Fruit fly (Drosophila melanogaster) whole organism, embryonic: ENCODE measurements around the gene CG8301.
A peak's percentile ranks its signal among the peaks of the same experiment; 100 is the strongest.

Experiments
- Abd-B ChIP-seq: fragments of 200-800 bp; sonication (Bioruptor generic); optimal IDR thresholded peaks from 2 replicates; lab custom pipeline; 2018; ENCODE audit warnings: missing biosample characterization, mild to moderate bottlenecking, missing genetic modification characterization, moderate library complexity
- Aef1 ChIP-seq: fragments of 200-800 bp; sonication (Bioruptor generic); IDR thresholded peaks from 3 replicates; pipeline ENCODE4 v1.3.6; 2022; ENCODE audit warnings: missing biosample characterization, missing genetic modification characterization
- CG10321 ChIP-seq: fragments of 200-800 bp; sonication (Bioruptor generic); IDR thresholded peaks from 2 replicates; pipeline ENCODE4 v1.3.6; 2022; ENCODE audit warnings: missing biosample characterization, missing genetic modification characterization
- CG11456 ChIP-seq: fragments of 200-800 bp; sonication (Bioruptor generic); IDR thresholded peaks from 3 replicates; pipeline ENCODE4 v1.3.6; 2022; ENCODE audit warnings: missing biosample characterization, missing genetic modification characterization
- CG13624 ChIP-seq: fragments of 200-800 bp; sonication (Bioruptor generic); optimal IDR thresholded peaks from 2 replicates; lab custom pipeline; 2016; ENCODE audit warnings: missing biosample characterization, missing genetic modification characterization
- CG15514 ChIP-seq: fragments of 200-800 bp; sonication (Bioruptor generic); optimal IDR thresholded peaks from 3 replicates; lab custom pipeline; 2017; ENCODE audit warnings: missing biosample characterization, missing genetic modification characterization, mild to moderate bottlenecking, moderate library complexity, missing genetic modification reagents
- CG15601 ChIP-seq: fragments of 200-800 bp; sonication (Bioruptor generic); optimal IDR thresholded peaks from 3 replicates; lab custom pipeline; 2019; ENCODE audit warnings: missing biosample characterization, mild to moderate bottlenecking, missing genetic modification characterization, moderate library complexity
- CG1603 ChIP-seq: fragments of 200-800 bp; sonication (Bioruptor generic); optimal IDR thresholded peaks from 2 replicates; lab custom pipeline; 2019; ENCODE audit warnings: missing biosample characterization, mild to moderate bottlenecking, missing genetic modification characterization, moderate library complexity
- CG16815 ChIP-seq: fragments of 200-800 bp; sonication (Bioruptor generic); optimal IDR thresholded peaks from 3 replicates; lab custom pipeline; 2017; ENCODE audit warnings: missing biosample characterization, mild to moderate bottlenecking, missing genetic modification characterization
- CG17612 ChIP-seq: fragments of 200-800 bp; sonication (Bioruptor generic); IDR thresholded peaks from 2 replicates; pipeline ENCODE4 v1.3.6; 2022; ENCODE audit warnings: missing biosample characterization, missing genetic modification characterization
- CG18011 ChIP-seq: fragments of 200-800 bp; sonication (Bioruptor generic); optimal IDR thresholded peaks from 2 replicates; lab custom pipeline; 2017; ENCODE audit warnings: missing biosample characterization, missing genetic modification characterization, mild to moderate bottlenecking, moderate library complexity, missing genotype
- CG18476 ChIP-seq: fragments of 200-800 bp; sonication (Bioruptor generic); optimal IDR thresholded peaks from 2 replicates; lab custom pipeline; 2016; ENCODE audit warnings: missing biosample characterization, mild to moderate bottlenecking, missing genetic modification characterization
- CG2129 ChIP-seq: fragments of 200-800 bp; sonication (Bioruptor generic); IDR thresholded peaks from 2 replicates; pipeline ENCODE4 v1.3.6; 2022; ENCODE audit warnings: missing biosample characterization, missing genetic modification characterization; ENCODE audit not compliant: partially characterized antibody
- CG30431 ChIP-seq: fragments of 200-800 bp; sonication (Bioruptor generic); optimal IDR thresholded peaks from 2 replicates; lab custom pipeline; 2017; ENCODE audit warnings: missing biosample characterization, missing genetic modification characterization
- CG31365 ChIP-seq: fragments of 200-800 bp; sonication (Bioruptor generic); optimal IDR thresholded peaks from 2 replicates; lab custom pipeline; 2018; ENCODE audit warnings: missing biosample characterization, mild to moderate bottlenecking, missing genetic modification characterization
- CG33557 ChIP-seq: fragments of 200-800 bp; sonication (Bioruptor generic); optimal IDR thresholded peaks from 2 replicates; lab custom pipeline; 2019; ENCODE audit warnings: missing biosample characterization, mild to moderate bottlenecking, missing genetic modification characterization, moderate library complexity
- CG42726 ChIP-seq: fragments of 200-800 bp; sonication (Bioruptor generic); IDR thresholded peaks from 2 replicates; pipeline ENCODE4 v1.3.6; 2022; ENCODE audit warnings: missing biosample characterization, missing genetic modification characterization; ENCODE audit not compliant: partially characterized antibody
- CG6654 ChIP-seq: fragments of 200-800 bp; sonication (Bioruptor generic); optimal IDR thresholded peaks from 2 replicates; lab custom pipeline; 2017; ENCODE audit warnings: missing biosample characterization, mild to moderate bottlenecking, missing genetic modification characterization
- CG8924 ChIP-seq: fragments of 200-800 bp; optimal IDR thresholded peaks from 3 replicates; lab custom pipeline; 2019; ENCODE audit warnings: missing biosample characterization, mild to moderate bottlenecking, missing genetic modification characterization, moderate library complexity
- D ChIP-seq, 2 experiments: fragments of 200-800 bp in 1 of 2; fragments of >200 bp in 1 of 2; sonication (Bioruptor generic) in 1 of 2; optimal IDR thresholded peaks; 2 replicates in 1 of 2; 3 replicates in 1 of 2; lab custom pipeline; 2017; ENCODE audit warnings: mild to moderate bottlenecking in 1 of 2, missing biosample characterization in 1 of 2, missing genetic modification characterization in 1 of 2, missing genetic modification reagents in 1 of 2
- Dfd ChIP-seq, 2 experiments: fragments of >200 bp; optimal IDR thresholded peaks; 2 replicates each; lab custom pipeline; 2017; ENCODE audit warnings: missing biosample characterization in 2 of 2, missing genetic modification characterization in 2 of 2
- Doc2 ChIP-seq: fragments of 200-800 bp; sonication (Bioruptor generic); IDR thresholded peaks from 2 replicates; pipeline ENCODE4 v1.3.6; 2022; ENCODE audit warnings: missing biosample characterization, missing genetic modification characterization
- Dp ChIP-seq: fragments of 200-800 bp; sonication (Bioruptor generic); optimal IDR thresholded peaks from 2 replicates; lab custom pipeline; 2018; ENCODE audit warnings: missing biosample characterization, mild to moderate bottlenecking, missing genetic modification characterization, moderate library complexity
- Fer1 ChIP-seq: fragments of 200-800 bp; sonication (Bioruptor generic); optimal IDR thresholded peaks from 2 replicates; lab custom pipeline; 2017; ENCODE audit warnings: missing biosample characterization, mild to moderate bottlenecking, missing genetic modification characterization
- H2.0 ChIP-seq: fragments of 200-800 bp; sonication (Bioruptor generic); IDR thresholded peaks from 2 replicates; pipeline ENCODE4 v1.3.6; 2022; ENCODE audit warnings: missing biosample characterization, missing genetic modification characterization
- Hmx ChIP-seq: fragments of 200-800 bp; sonication (Bioruptor generic); optimal IDR thresholded peaks from 2 replicates; lab custom pipeline; 2016; ENCODE audit warnings: missing biosample characterization, missing genetic modification characterization
- Mad ChIP-seq: fragments of 200-800 bp; sonication (Bioruptor generic); optimal IDR thresholded peaks from 2 replicates; lab custom pipeline; 2016; ENCODE audit warnings: missing biosample characterization, missing genetic modification characterization
- NK7.1 ChIP-seq: fragments of 200-800 bp; sonication (Bioruptor generic); optimal IDR thresholded peaks from 3 replicates; lab custom pipeline; 2016; ENCODE audit warnings: missing biosample characterization, missing genetic modification characterization
- Nf-YA ChIP-seq: fragments of 200-800 bp; sonication (Bioruptor generic); IDR thresholded peaks from 2 replicates; pipeline ENCODE4 v1.3.6; 2022; ENCODE audit warnings: missing biosample characterization, missing genetic modification characterization
- Poxn ChIP-seq: fragments of 200-800 bp; sonication (Bioruptor generic); IDR thresholded peaks from 2 replicates; pipeline ENCODE4 v1.3.6; 2022; ENCODE audit warnings: missing biosample characterization, missing genetic modification characterization
- Six4 ChIP-seq: fragments of 200-800 bp; sonication (Bioruptor generic); optimal IDR thresholded peaks from 2 replicates; lab custom pipeline; 2016; ENCODE audit warnings: missing biosample characterization, missing genetic modification characterization
- Sox102F ChIP-seq: fragments of 200-800 bp; sonication (Bioruptor generic); optimal IDR thresholded peaks from 2 replicates; lab custom pipeline; 2018; ENCODE audit warnings: missing biosample characterization, mild to moderate bottlenecking, missing genetic modification characterization, moderate library complexity
- danr ChIP-seq: fragments of 200-800 bp; sonication (Bioruptor generic); IDR thresholded peaks from 2 replicates; pipeline ENCODE4 v1.3.6; 2022; ENCODE audit warnings: missing biosample characterization, missing genetic modification characterization
- dati ChIP-seq: fragments of 200-800 bp; sonication (Bioruptor generic); IDR thresholded peaks from 2 replicates; pipeline ENCODE4 v1.3.6; 2022; ENCODE audit warnings: missing biosample characterization, missing genetic modification characterization
- gfzf ChIP-seq: fragments of 200-800 bp; sonication (Bioruptor generic); optimal IDR thresholded peaks from 2 replicates; lab custom pipeline; 2016; ENCODE audit warnings: missing biosample characterization, mild to moderate bottlenecking, missing genetic modification characterization, moderate library complexity
- ken ChIP-seq: fragments of 200-800 bp; sonication (Bioruptor generic); IDR thresholded peaks from 3 replicates; pipeline ENCODE4 v1.3.6; 2022; ENCODE audit warnings: missing biosample characterization, missing genetic modification characterization
- knrl ChIP-seq: fragments of 200-800 bp; sonication (Bioruptor generic); IDR thresholded peaks from 3 replicates; pipeline ENCODE4 v1.3.6; 2022; ENCODE audit warnings: missing biosample characterization, missing genetic modification characterization; ENCODE audit not compliant: partially characterized antibody
- lilli ChIP-seq: fragments of 200-800 bp; sonication (Bioruptor generic); optimal IDR thresholded peaks from 3 replicates; lab custom pipeline; 2016; ENCODE audit warnings: missing biosample characterization, missing genetic modification characterization
- lola ChIP-seq, 3 experiments: fragments of >200 bp in 2 of 3; fragments of 200-800 bp in 1 of 3; sonication (Bioruptor generic) in 1 of 3; optimal IDR thresholded peaks; 2 replicates each; lab custom pipeline; 2017 to 2019; ENCODE audit warnings: missing biosample characterization in 3 of 3, missing genetic modification characterization in 3 of 3, mild to moderate bottlenecking in 1 of 3, moderate library complexity in 1 of 3
- org-1 ChIP-seq: fragments of 200-800 bp; sonication (Bioruptor generic); optimal IDR thresholded peaks from 2 replicates; lab custom pipeline; 2017; ENCODE audit warnings: missing biosample characterization, missing genetic modification characterization
- run ChIP-seq: fragments of 200-800 bp; sonication (Bioruptor generic); optimal IDR thresholded peaks from 3 replicates; lab custom pipeline; 2018; ENCODE audit warnings: missing biosample characterization, mild to moderate bottlenecking, missing genetic modification characterization
- slp2 ChIP-seq: fragments of 200-800 bp; sonication (Bioruptor generic); optimal IDR thresholded peaks from 2 replicates; lab custom pipeline; 2016; ENCODE audit warnings: missing biosample characterization, missing genetic modification characterization
- sna ChIP-seq: fragments of 200-800 bp; sonication (Bioruptor generic); IDR thresholded peaks from 2 replicates; pipeline ENCODE4 v1.3.6; 2022; ENCODE audit warnings: missing biosample characterization, missing genetic modification characterization; ENCODE audit not compliant: partially characterized antibody
- sqz ChIP-seq: fragments of 200-800 bp; sonication (Bioruptor generic); optimal IDR thresholded peaks from 3 replicates; lab custom pipeline; 2018; ENCODE audit warnings: missing biosample characterization, mild to moderate bottlenecking, missing genetic modification characterization
- sr ChIP-seq: fragments of 200-800 bp; sonication (Bioruptor generic); IDR thresholded peaks from 3 replicates; pipeline ENCODE4 v1.3.6; 2022; ENCODE audit warnings: missing biosample characterization, missing genetic modification characterization
- vvl ChIP-seq: fragments of 200-800 bp; sonication (Bioruptor generic); IDR thresholded peaks from 2 replicates; pipeline ENCODE4 v1.3.6; 2022; ENCODE audit warnings: missing biosample characterization, missing genetic modification characterization
- wek ChIP-seq: fragments of 200-800 bp; sonication (Bioruptor generic); optimal IDR thresholded peaks from 3 replicates; lab custom pipeline; 2018; ENCODE audit warnings: missing biosample characterization, mild to moderate bottlenecking, missing genetic modification characterization, moderate library complexity
- zfh2 ChIP-seq: fragments of 200-800 bp; sonication (Bioruptor generic); optimal IDR thresholded peaks from 2 replicates; lab custom pipeline; 2016; ENCODE audit warnings: missing biosample characterization, missing genetic modification characterization

Gene CG8301

DNA sequence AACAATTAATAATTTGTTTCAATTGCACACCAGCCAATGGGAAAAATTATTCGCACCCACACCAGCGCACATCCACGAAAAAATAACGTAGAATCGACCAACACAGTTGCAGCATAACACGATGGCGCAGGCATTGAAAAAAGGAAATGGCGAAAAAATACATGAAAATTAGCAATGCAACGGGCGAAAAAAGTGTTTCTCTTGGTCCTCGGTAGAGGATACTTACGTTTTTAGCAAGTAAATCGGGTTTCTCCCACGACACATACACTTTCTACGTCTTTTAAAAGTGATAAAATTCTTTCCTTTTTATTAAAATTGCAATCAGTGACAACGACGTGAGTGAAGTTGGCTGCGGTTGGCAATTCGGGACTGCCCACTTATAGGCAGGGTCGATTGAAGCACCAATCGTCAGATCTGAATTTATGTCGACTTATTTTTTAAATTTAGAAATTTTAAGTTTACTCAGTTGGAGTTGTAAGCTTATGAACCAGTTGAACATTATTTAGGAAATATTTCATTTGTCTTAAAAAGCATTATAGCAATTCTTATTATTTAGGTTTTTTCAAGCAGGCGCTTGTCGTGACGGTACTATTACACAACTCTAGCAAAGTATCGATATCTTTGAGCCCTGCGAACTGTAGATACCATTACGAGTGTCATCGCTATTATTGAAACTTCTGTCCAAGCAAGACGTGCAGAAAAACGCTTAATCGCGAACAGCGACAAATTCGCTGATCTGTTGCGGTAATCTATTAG, 3.5 kb upstream of the CG8301 start, which contains the start of the genes Kap-alpha3 and Son (continued):
- TF ChIP-seq Fer1 (GFP tag; lab: Kevin White, UChicago) (peak; percentile 94), CG11456 (GFP tag; lab: Robert Waterston, UW) (peak; percentile 96), zfh2 (GFP tag; lab: Kevin White, UChicago) (peak; percentile 96), Dp (GFP tag; lab: Kevin White, UChicago) (peak; percentile 41), CG15514 (GFP tag; lab: Kevin White, UChicago) (peak; percentile 92), CG31365 (tag; lab: Kevin White, UChicago) (peak; percentile 78), NK7.1 (GFP tag; lab: Kevin White, UChicago) (peak; percentile 92), sna (GFP tag; lab: Robert Waterston, UW) (peak; percentile 82), CG1603 (tag; lab: Kevin White, UChicago) (peak; percentile 73), CG30431 (GFP tag; lab: Kevin White, UChicago) (peak; percentile 90), wek (GFP tag; lab: Kevin White, UChicago) (peak; percentile 90), H2.0 (peak; percentile 84), CG15601 (tag; lab: Kevin White, UChicago) (peak; percentile 93), Aef1 (GFP tag; lab: Robert Waterston, UW) (peak; percentile 85), lola (GFP tag; optimal IDR thresholded peaks at IDR 0.05; lab: Kevin White, UChicago) (peak in 1 of 3 experiments; percentile 87), dati (GFP tag; lab: Robert Waterston, UW) (peak; percentile 74), CG8924 (tag; lab: Kevin White, UChicago) (peak; percentile 89), ken (GFP tag; lab: Robert Waterston, UW) (peak; percentile 91), vvl (GFP tag; lab: Robert Waterston, UW) (peak; percentile 91), Sox102F (GFP tag; lab: Kevin White, UChicago) (peak; percentile 80), org-1 (GFP tag; lab: Kevin White, UChicago) (peak; percentile 78), CG42726 (GFP tag; lab: Robert Waterston, UW) (peak; percentile 65), Mad (peak; percentile 96), D (optimal IDR thresholded peaks at IDR 0.05; lab: Kevin White, UChicago) (no peak), D (GFP tag; optimal IDR thresholded peaks at IDR 0.05; lab: Kevin White, UChicago) (peak; percentile 89), CG18011 (GFP tag; lab: Kevin White, UChicago) (peak; percentile 80), lilli (GFP tag; lab: Kevin White, UChicago) (peak; percentile 94), Abd-B (peak; percentile 90), gfzf (GFP tag; lab: Kevin White, UChicago) (peak; percentile 47), Hmx (peak; percentile 85), CG33557 (GFP tag; lab: Kevin White, UChicago) (peak; percentile 95), CG16815 (GFP tag; lab: Kevin White, UChicago) (peak; percentile 87), CG6654 (GFP tag; lab: Kevin White, UChicago) (peak; percentile 76), CG18476 (peak; percentile 91), knrl (peak; percentile 91), Six4 (GFP tag; lab: Kevin White, UChicago) (peak; percentile 76), CG2129 (GFP tag; lab: Robert Waterston, UW) (peak; percentile 75), CG17612 (GFP tag; lab: Robert Waterston, UW) (peak; percentile 66), Poxn (GFP tag; lab: Robert Waterston, UW) (peak; percentile 69), CG13624 (GFP tag; lab: Kevin White, UChicago) (peak; percentile 98), Dfd (GFP tag; optimal IDR thresholded peaks at IDR 0.05; lab: Kevin White, UChicago) (no peak), slp2 (peak; percentile 91), danr (GFP tag; lab: Robert Waterston, UW) (peak; percentile 72), run (tag; lab: Kevin White, UChicago) (peak; percentile 78), sr (peak; percentile 89), CG10321 (GFP tag; lab: Robert Waterston, UW) (peak; percentile 72), sqz (GFP tag; lab: Kevin White, UChicago) (peak; percentile 92), Nf-YA (GFP tag; lab: Robert Waterston, UW) (peak; percentile 61; the same call in 1 of the 2 replicates), Doc2 (GFP tag; lab: Robert Waterston, UW) (peak; percentile 62; the same call in 1 of the 2 replicates)
